Fruit fly (Drosophila melanogaster) whole organism, wandering third instar larva: Measurements from ENCODE around the gene CG34008.

ENCODE experiments used
- Abd-B ChIP-seq: fragments of >200 bp; optimal IDR thresholded peaks from 2 replicates; lab custom pipeline; 2017; ENCODE audit warnings: missing biosample characterization, missing genetic modification characterization
- CG32264 ChIP-seq: fragments of 200-800 bp; sonication (Bioruptor generic); optimal IDR thresholded peaks from 2 replicates; lab custom pipeline; 2016; ENCODE audit warnings: missing biosample characterization, missing genetic modification characterization
- CG9705 ChIP-seq: fragments of 200-800 bp; sonication (Bioruptor generic); optimal IDR thresholded peaks from 2 replicates; lab custom pipeline; 2018; ENCODE audit warnings: missing biosample characterization, mild to moderate bottlenecking, missing genetic modification characterization
- CrebA ChIP-seq: fragments of 200-800 bp; sonication (Bioruptor generic); optimal IDR thresholded peaks from 2 replicates; lab custom pipeline; 2016; ENCODE audit warnings: missing biosample characterization, mild to moderate bottlenecking, missing genetic modification characterization, borderline replicate concordance
- Dfd ChIP-seq: fragments of >200 bp; optimal IDR thresholded peaks from 2 replicates; lab custom pipeline; 2017; ENCODE audit warnings: missing biosample characterization, missing genetic modification characterization
- Dif ChIP-seq: fragments of 200-275, 200-300 bp; sonication (Bioruptor generic); optimal IDR thresholded peaks from 2 replicates; lab custom pipeline; 2018; ENCODE audit warnings: missing biosample characterization, missing genetic modification characterization; ENCODE audit not compliant: partially characterized antibody
- GATAd ChIP-seq: sonication (Bioruptor generic); optimal IDR thresholded peaks from 2 replicates; lab custom pipeline; 2016; ENCODE audit warnings: missing biosample characterization, missing genetic modification characterization
- HLH106 ChIP-seq: fragments of 200-800 bp; optimal IDR thresholded peaks from 3 replicates; lab custom pipeline; 2019; ENCODE audit warnings: missing biosample characterization, mild to moderate bottlenecking, missing genetic modification characterization, moderate library complexity
- Hr83 ChIP-seq: fragments of 200-300 bp; sonication (Bioruptor generic); optimal IDR thresholded peaks from 2 replicates; lab custom pipeline; 2016; ENCODE audit warnings: missing biosample characterization, mild to moderate bottlenecking, missing genetic modification characterization, moderate library complexity; ENCODE audit not compliant: poor library complexity, severe bottlenecking
- Jra ChIP-seq: sonication (Bioruptor generic); optimal IDR thresholded peaks from 2 replicates; lab custom pipeline; 2016; ENCODE audit warnings: missing biosample characterization, missing genetic modification characterization
- Mio ChIP-seq: sonication (Bioruptor generic); optimal IDR thresholded peaks from 2 replicates; lab custom pipeline; 2016; ENCODE audit warnings: missing biosample characterization, missing genetic modification characterization
- Myc ChIP-seq: fragments of >200 bp; optimal IDR thresholded peaks from 2 replicates; lab custom pipeline; 2017
- N ChIP-seq: fragments of >200 bp; optimal IDR thresholded peaks from 2 replicates; lab custom pipeline; 2018; ENCODE audit warnings: missing biosample characterization, missing external identifiers, missing genetic modification characterization
- OdsH ChIP-seq: fragments of 200-800 bp; sonication (Bioruptor generic); optimal IDR thresholded peaks from 2 replicates; lab custom pipeline; 2016; ENCODE audit warnings: missing biosample characterization, mild to moderate bottlenecking, missing genetic modification characterization
- Rel ChIP-seq, 2 experiments: fragments of 200-800 bp; sonication (Bioruptor generic) in 1 of 2; optimal IDR thresholded peaks; 2 replicates in 1 of 2; 3 replicates in 1 of 2; lab custom pipeline; 2016 to 2019; ENCODE audit warnings: mild to moderate bottlenecking in 2 of 2, missing biosample characterization in 2 of 2, missing genetic modification characterization in 2 of 2, moderate library complexity in 1 of 2
- Sp1 ChIP-seq: fragments of 200-800 bp; sonication (Bioruptor generic); optimal IDR thresholded peaks from 3 replicates; lab custom pipeline; 2019; ENCODE audit warnings: missing biosample characterization, mild to moderate bottlenecking, missing genetic modification characterization, moderate library complexity
- Vsx2 ChIP-seq: fragments of 200-300, 225-300 bp; sonication (Bioruptor generic); optimal IDR thresholded peaks from 2 replicates; lab custom pipeline; 2018; ENCODE audit warnings: missing biosample characterization, missing genetic modification characterization; ENCODE audit not compliant: partially characterized antibody
- br ChIP-seq: fragments of 200-800 bp; sonication (Bioruptor generic); optimal IDR thresholded peaks from 2 replicates; lab custom pipeline; 2016; ENCODE audit warnings: missing biosample characterization, missing genetic modification characterization
- brk ChIP-seq: fragments of 200-800 bp; sonication (Bioruptor generic); optimal IDR thresholded peaks from 2 replicates; lab custom pipeline; 2016; ENCODE audit warnings: missing biosample characterization, mild to moderate bottlenecking, missing genetic modification characterization
- dl ChIP-seq, 2 experiments: fragments of 175-275, 200-275 bp in 1 of 2; fragments of 200-275 bp in 1 of 2; sonication (Bioruptor generic); optimal IDR thresholded peaks; lab custom pipeline; 2018; ENCODE audit warnings: mild to moderate bottlenecking in 2 of 2, missing biosample characterization in 2 of 2, missing genetic modification characterization in 2 of 2, moderate library complexity in 2 of 2; ENCODE audit not compliant: partially characterized antibody in 2 of 2, insufficient read depth in 1 of 2
- dsf ChIP-seq: sonication (Bioruptor generic); optimal IDR thresholded peaks from 2 replicates; lab custom pipeline; 2016; ENCODE audit warnings: missing biosample characterization, missing genetic modification characterization, borderline replicate concordance
- ey ChIP-seq: fragments of 200-800 bp; sonication (Bioruptor generic); optimal IDR thresholded peaks from 2 replicates; lab custom pipeline; 2016; ENCODE audit warnings: missing biosample characterization, missing genetic modification characterization
- foxo ChIP-seq, 2 experiments: fragments of 200-800 bp; sonication (Bioruptor generic); optimal IDR thresholded peaks; 2 replicates in 1 of 2; 3 replicates in 1 of 2; lab custom pipeline; 2016 to 2017; ENCODE audit warnings: missing biosample characterization in 2 of 2, missing genetic modification characterization in 2 of 2
- fru ChIP-seq: fragments of 200-800 bp; sonication (Bioruptor generic); optimal IDR thresholded peaks from 3 replicates; lab custom pipeline; 2016; ENCODE audit warnings: missing biosample characterization, mild to moderate bottlenecking, missing genetic modification characterization
- h ChIP-seq: fragments of 200-800 bp; sonication (Bioruptor generic); optimal IDR thresholded peaks from 3 replicates; lab custom pipeline; 2016; ENCODE audit warnings: missing biosample characterization, mild to moderate bottlenecking, missing genetic modification characterization
- jim ChIP-seq: fragments of 175-275, 200-325 bp; sonication (Bioruptor generic); optimal IDR thresholded peaks from 2 replicates; lab custom pipeline; 2016; ENCODE audit warnings: missing biosample characterization, mild to moderate bottlenecking, missing genetic modification characterization
- lola ChIP-seq: fragments of >200 bp; optimal IDR thresholded peaks from 2 replicates; lab custom pipeline; 2017; ENCODE audit warnings: missing biosample characterization, missing genetic modification characterization
- pan ChIP-seq: fragments of >200 bp; optimal IDR thresholded peaks from 2 replicates; lab custom pipeline; 2017
- psq ChIP-seq: fragments of 200-800 bp; sonication (Bioruptor generic); optimal IDR thresholded peaks from 3 replicates; lab custom pipeline; 2017; ENCODE audit warnings: missing biosample characterization, mild to moderate bottlenecking, missing genetic modification characterization, moderate library complexity
- rgr ChIP-seq: fragments of 200-800 bp; sonication (Bioruptor generic); optimal IDR thresholded peaks from 3 replicates; lab custom pipeline; 2016; ENCODE audit warnings: missing biosample characterization, mild to moderate bottlenecking, missing genetic modification characterization
- sage ChIP-seq: fragments of 200-800 bp; sonication (Bioruptor generic); optimal IDR thresholded peaks from 2 replicates; lab custom pipeline; 2016; ENCODE audit warnings: missing biosample characterization, mild to moderate bottlenecking, missing genetic modification characterization
- sv ChIP-seq: fragments of 200-800 bp; sonication (Bioruptor generic); optimal IDR thresholded peaks from 3 replicates; lab custom pipeline; 2016; ENCODE audit warnings: missing biosample characterization, missing genetic modification characterization
- tai ChIP-seq: sonication (Bioruptor generic); optimal IDR thresholded peaks from 2 replicates; lab custom pipeline; 2016; ENCODE audit warnings: missing biosample characterization, missing genetic modification characterization
- usp ChIP-seq: fragments of >200 bp; optimal IDR thresholded peaks from 2 replicates; lab custom pipeline; 2017; ENCODE audit warnings: missing biosample characterization, missing genetic modification characterization
- woc ChIP-seq: sonication (Bioruptor generic); optimal IDR thresholded peaks from 2 replicates; lab custom pipeline; 2016; ENCODE audit warnings: missing biosample characterization, mild to moderate bottlenecking, missing genetic modification characterization

The CG34008 gene

DNA sequence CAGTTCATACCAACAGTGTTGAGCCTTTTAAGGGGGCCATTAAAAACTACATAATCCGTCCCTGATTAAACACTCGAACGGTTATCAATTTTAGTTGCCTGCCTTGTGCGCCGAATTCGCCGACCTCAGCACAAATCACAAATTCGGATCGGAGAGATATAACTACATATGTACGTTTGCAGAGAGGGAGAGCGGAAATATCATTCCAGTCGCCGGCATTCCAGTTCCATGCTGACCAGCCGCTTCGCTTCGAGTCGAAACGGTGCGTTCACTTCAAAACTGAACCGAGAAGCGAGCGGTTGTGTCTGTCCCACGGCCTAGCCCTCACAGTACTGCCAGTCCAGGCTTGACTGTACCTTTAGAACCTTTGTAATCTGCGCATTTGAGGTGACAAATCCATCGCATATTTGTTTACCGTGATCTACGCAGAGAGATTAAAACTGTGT lies 6.8 kb downstream of the CG34008 start:
- TF ChIP-seq sv (no peak), Dif (GFP tag; lab: Kevin White, UChicago) (peak; percentile 73), Rel (GFP tag; optimal IDR thresholded peaks at IDR 0.05; lab: Kevin White, UChicago) (no peak), Rel (tag; optimal IDR thresholded peaks at IDR 0.05; lab: Kevin White, UChicago) (peak; percentile 14), Mio (no peak), Jra (GFP tag; lab: Kevin White, UChicago) (no peak), ey (GFP tag; lab: Kevin White, UChicago) (peak; percentile 3), woc (GFP tag; lab: Kevin White, UChicago) (no peak), h (no peak), Myc (lab: Kevin White, UChicago) (peak; percentile 15), dl (GFP tag; optimal IDR thresholded peaks at IDR 0.05; lab: Kevin White, UChicago; ENCODE audit: insufficient read depth in 1 of 2, partially characterized antibody in 2 of 2) (no peak), HLH106 (tag; lab: Kevin White, UChicago) (no peak), br (GFP tag; lab: Kevin White, UChicago) (no peak), brk (GFP tag; lab: Kevin White, UChicago) (no peak), OdsH (no peak), CG9705 (no peak), tai (GFP tag; lab: Kevin White, UChicago) (no peak), Dfd (no peak), Vsx2 (no peak), rgr (GFP tag; lab: Kevin White, UChicago) (peak; percentile 37), pan (lab: Kevin White, UChicago) (no peak), dsf (GFP tag; lab: Kevin White, UChicago) (no peak), usp (GFP tag; lab: Kevin White, UChicago) (no peak), Sp1 (peak; percentile 48), fru (GFP tag; lab: Kevin White, UChicago) (no peak), Hr83 (GFP tag; lab: Kevin White, UChicago) (peak; percentile 80), Abd-B (GFP tag; lab: Kevin White, UChicago) (no peak), CrebA (GFP tag; lab: Kevin White, UChicago) (no peak), CG32264 (GFP tag; lab: Kevin White, UChicago) (no peak), foxo (GFP tag; optimal IDR thresholded peaks at IDR 0.05; lab: Kevin White, UChicago) (peak in 1 of 2 experiments; percentile 47)

- no peak for TF ChIP-seq br (GFP tag; lab: Kevin White, UChicago)
- TF ChIP-seq woc (GFP tag; lab: Kevin White, UChicago), result no peak
- no peak for TF ChIP-seq OdsH
- no peak for TF ChIP-seq CG9705
- TF ChIP-seq Sp1, result no peak
- TF ChIP-seq brk (GFP tag; lab: Kevin White, UChicago), result no peak
- TF ChIP-seq, all 38 proteins: peak for 0
Measured at dm6 chr3R:20573326-20573725, 8.0 kb downstream of the CG34008 start.

dm6 chr3R:20567507-20568222 lies 13.7 kb downstream of the CG34008 start:
- TF ChIP-seq psq (GFP tag; lab: Kevin White, UChicago) (no peak), lola (GFP tag; lab: Kevin White, UChicago) (no peak), Sp1 (no peak), N (GFP tag; lab: Kevin White, UChicago) (no peak), OdsH (no peak), foxo (GFP tag; optimal IDR thresholded peaks at IDR 0.05; lab: Kevin White, UChicago) (no peak), Hr83 (GFP tag; lab: Kevin White, UChicago) (no peak), pan (lab: Kevin White, UChicago) (no peak), Dif (GFP tag; lab: Kevin White, UChicago) (no peak), usp (GFP tag; lab: Kevin White, UChicago) (no peak), ey (GFP tag; lab: Kevin White, UChicago) (no peak), tai (GFP tag; lab: Kevin White, UChicago) (no peak), CG32264 (GFP tag; lab: Kevin White, UChicago) (no peak)

- TF ChIP-seq br (GFP tag; lab: Kevin White, UChicago) (peak; percentile 2), CG9705 (no peak), Rel (GFP tag; optimal IDR thresholded peaks at IDR 0.05; lab: Kevin White, UChicago) (peak; percentile 47), Rel (tag; optimal IDR thresholded peaks at IDR 0.05; lab: Kevin White, UChicago) (peak; percentile 51), CrebA (GFP tag; lab: Kevin White, UChicago) (no peak), jim (GFP tag; lab: Kevin White, UChicago) (no peak), OdsH (peak; percentile 5), GATAd (GFP tag; lab: Kevin White, UChicago) (no peak), Sp1 (peak; percentile 10), sage (GFP tag; lab: Kevin White, UChicago) (peak; percentile 32), dl (GFP tag; optimal IDR thresholded peaks at IDR 0.05; lab: Kevin White, UChicago; ENCODE audit: insufficient read depth in 1 of 2, partially characterized antibody in 2 of 2) (peak in 1 of 2 experiments; percentile 54), h (peak; percentile 10), Dif (GFP tag; lab: Kevin White, UChicago) (peak; percentile 65), CG32264 (GFP tag; lab: Kevin White, UChicago) (no peak), Hr83 (GFP tag; lab: Kevin White, UChicago) (no peak)
Measured at dm6 chr3R:20565546-20565948, 15.8 kb downstream of the CG34008 start.
